Fruit fly (Drosophila melanogaster): ENCODE measurements around the gene Chrac-14.

- TF ChIP-seq psq (optimal IDR thresholded peaks at IDR 0.05), result no peak
- TF ChIP-seq usp (GFP tag; optimal IDR thresholded peaks at IDR 0.05), result no peak
Observed at dm6 chr2L:8485562-8485961, 48.4 kb downstream of the Chrac-14 start.
